Fruit fly (Drosophila melanogaster) whole organism, embryonic: ENCODE measurements around the gene Actn.

Experiments
- Aef1 ChIP-seq: fragments of 200-800 bp; sonication (Bioruptor generic); IDR thresholded peaks from 3 replicates; pipeline ENCODE4 v1.3.6; 2022; ENCODE audit warnings: missing biosample characterization, missing genetic modification characterization
- Asciz ChIP-seq: fragments of 200-800 bp; sonication (Bioruptor generic); optimal IDR thresholded peaks from 2 replicates; lab custom pipeline; 2017; ENCODE audit warnings: missing biosample characterization, mild to moderate bottlenecking, missing genetic modification characterization, missing genetic modification reagents
- Awh ChIP-seq: fragments of 200-800 bp; sonication (Bioruptor generic); IDR thresholded peaks from 2 replicates; pipeline ENCODE4, ENCODE4 v1.3.6; 2022; ENCODE audit warnings: missing biosample characterization, missing genetic modification characterization
- Blimp-1 ChIP-seq: fragments of 200-800 bp; sonication (Bioruptor generic); optimal IDR thresholded peaks from 3 replicates; lab custom pipeline; 2018; ENCODE audit warnings: missing biosample characterization, missing genetic modification characterization, mild to moderate bottlenecking, moderate library complexity, missing genetic modification reagents
- CG10147 ChIP-seq: fragments of 200-800 bp; sonication (Bioruptor generic); optimal IDR thresholded peaks from 2 replicates; lab custom pipeline; 2019; ENCODE audit warnings: missing biosample characterization, mild to moderate bottlenecking, missing genetic modification characterization, moderate library complexity
- CG10209 ChIP-seq: fragments of 200-800 bp; sonication (Bioruptor generic); optimal IDR thresholded peaks from 3 replicates; lab custom pipeline; 2017; ENCODE audit warnings: missing biosample characterization, mild to moderate bottlenecking, missing genetic modification characterization, missing genetic modification reagents
- CG10366 ChIP-seq: fragments of 200-800 bp; sonication (Bioruptor generic); IDR thresholded peaks from 2 replicates; pipeline ENCODE4 v1.3.6; 2022; ENCODE audit warnings: missing biosample characterization, missing genetic modification characterization
- CG12236 ChIP-seq: fragments of 200-800 bp; sonication (Bioruptor generic); optimal IDR thresholded peaks from 2 replicates; lab custom pipeline; 2016; ENCODE audit warnings: missing biosample characterization, missing genetic modification characterization
- CG12391 ChIP-seq: fragments of 200-800 bp; sonication (Bioruptor generic); optimal IDR thresholded peaks from 3 replicates; lab custom pipeline; 2018; ENCODE audit warnings: missing biosample characterization, mild to moderate bottlenecking, missing genetic modification characterization, moderate library complexity
- CG13775 ChIP-seq: fragments of 200-800 bp; sonication (Bioruptor generic); optimal IDR thresholded peaks from 3 replicates; lab custom pipeline; 2017; ENCODE audit warnings: missing biosample characterization, mild to moderate bottlenecking, missing genetic modification characterization
- CG13894 ChIP-seq: fragments of 200-800 bp; sonication (Bioruptor generic); optimal IDR thresholded peaks from 3 replicates; lab custom pipeline; 2018; ENCODE audit warnings: missing biosample characterization, mild to moderate bottlenecking, missing genetic modification characterization, moderate library complexity
- CG14965 ChIP-seq: fragments of 200-800 bp; sonication (Bioruptor generic); optimal IDR thresholded peaks from 2 replicates; lab custom pipeline; 2016; ENCODE audit warnings: missing biosample characterization, missing genetic modification characterization, borderline replicate concordance
- CG15601 ChIP-seq: fragments of 200-800 bp; sonication (Bioruptor generic); optimal IDR thresholded peaks from 3 replicates; lab custom pipeline; 2019; ENCODE audit warnings: missing biosample characterization, mild to moderate bottlenecking, missing genetic modification characterization, moderate library complexity
- CG2202 ChIP-seq: fragments of 200-800 bp; sonication (Bioruptor generic); optimal IDR thresholded peaks from 2 replicates; lab custom pipeline; 2018; ENCODE audit warnings: missing biosample characterization, mild to moderate bottlenecking, missing genetic modification characterization
- CG2712 ChIP-seq: fragments of 200-800 bp; optimal IDR thresholded peaks from 3 replicates; lab custom pipeline; 2019; ENCODE audit warnings: missing biosample characterization, mild to moderate bottlenecking, missing genetic modification characterization, moderate library complexity
- CG3163 ChIP-seq: fragments of 200-800 bp; sonication (Bioruptor generic); optimal IDR thresholded peaks from 3 replicates; lab custom pipeline; 2016; ENCODE audit warnings: missing biosample characterization, missing genetic modification characterization
- CG4404 ChIP-seq: fragments of 200-800 bp; sonication (Bioruptor generic); IDR thresholded peaks from 2 replicates; pipeline ENCODE4 v1.3.6; 2022; ENCODE audit warnings: missing biosample characterization, missing genetic modification characterization
- CG4854 ChIP-seq: fragments of 200-800 bp; sonication (Bioruptor generic); optimal IDR thresholded peaks from 2 replicates; lab custom pipeline; 2016; ENCODE audit warnings: missing biosample characterization, missing genetic modification characterization, inconsistent platforms
- CG8944 ChIP-seq: fragments of 200-800 bp; sonication (Bioruptor generic); optimal IDR thresholded peaks from 3 replicates; lab custom pipeline; 2016; ENCODE audit warnings: missing biosample characterization, missing genetic modification characterization
- D19B ChIP-seq: fragments of 200-800 bp; sonication (Bioruptor generic); optimal IDR thresholded peaks from 2 replicates; lab custom pipeline; 2017; ENCODE audit warnings: missing biosample characterization, mild to moderate bottlenecking, missing genetic modification characterization
- Dfd ChIP-seq, 2 experiments: fragments of >200 bp; optimal IDR thresholded peaks; 2 replicates each; lab custom pipeline; 2017; ENCODE audit warnings: missing biosample characterization in 2 of 2, missing genetic modification characterization in 2 of 2
- Drgx ChIP-seq: fragments of 200-800 bp; sonication (Bioruptor generic); IDR thresholded peaks from 2 replicates; pipeline ENCODE4 v1.3.6; 2022; ENCODE audit warnings: missing biosample characterization, missing genetic modification characterization
- Ets97D ChIP-seq: fragments of 200-800 bp; sonication (Bioruptor generic); optimal IDR thresholded peaks from 3 replicates; lab custom pipeline; 2016; ENCODE audit warnings: missing biosample characterization, missing genetic modification characterization
- Hand ChIP-seq: fragments of 200-800 bp; sonication (Bioruptor generic); optimal IDR thresholded peaks from 2 replicates; lab custom pipeline; 2017; ENCODE audit warnings: mild to moderate bottlenecking, missing biosample characterization, missing genetic modification reagents, missing genetic modification characterization
- Hsf ChIP-seq: fragments of 200-800 bp; sonication (Bioruptor generic); optimal IDR thresholded peaks from 3 replicates; lab custom pipeline; 2016; ENCODE audit warnings: missing biosample characterization, missing genetic modification characterization
- Nf-YA ChIP-seq: fragments of 200-800 bp; sonication (Bioruptor generic); IDR thresholded peaks from 2 replicates; pipeline ENCODE4 v1.3.6; 2022; ENCODE audit warnings: missing biosample characterization, missing genetic modification characterization
- Nf-YB ChIP-seq: fragments of 200-800 bp; sonication (Bioruptor generic); optimal IDR thresholded peaks from 3 replicates; lab custom pipeline; 2019; ENCODE audit warnings: missing biosample characterization, mild to moderate bottlenecking, missing genetic modification characterization, moderate library complexity
- Nf-YC ChIP-seq: fragments of 200-800 bp; optimal IDR thresholded peaks from 3 replicates; lab custom pipeline; 2019; ENCODE audit warnings: missing biosample characterization, mild to moderate bottlenecking, missing genetic modification characterization, moderate library complexity
- NfI ChIP-seq: fragments of 200-800 bp; sonication (Bioruptor generic); optimal IDR thresholded peaks from 3 replicates; lab custom pipeline; 2018; ENCODE audit warnings: missing biosample characterization, mild to moderate bottlenecking, missing genetic modification characterization, moderate library complexity
- Six4 ChIP-seq: fragments of 200-800 bp; sonication (Bioruptor generic); optimal IDR thresholded peaks from 2 replicates; lab custom pipeline; 2016; ENCODE audit warnings: missing biosample characterization, missing genetic modification characterization
- ap ChIP-seq: fragments of 200-800 bp; sonication (Bioruptor generic); IDR thresholded peaks from 2 replicates; pipeline ENCODE4 v1.3.6; 2022; ENCODE audit warnings: missing biosample characterization, missing genetic modification characterization
- cg ChIP-seq: fragments of 200-800 bp; sonication (Bioruptor generic); optimal IDR thresholded peaks from 3 replicates; lab custom pipeline; 2019; ENCODE audit warnings: missing biosample characterization, mild to moderate bottlenecking, missing genetic modification characterization, moderate library complexity
- chinmo ChIP-seq: fragments of 200-800 bp; sonication (Bioruptor generic); IDR thresholded peaks from 4 replicates; pipeline ENCODE4 v1.3.6; 2022; ENCODE audit warnings: missing biosample characterization, missing genetic modification characterization; ENCODE audit not compliant: partially characterized antibody
- crol ChIP-seq: fragments of 200-800 bp; sonication (Bioruptor generic); IDR thresholded peaks from 2 replicates; pipeline ENCODE4 v1.3.6; 2022; ENCODE audit warnings: missing biosample characterization, missing genetic modification characterization
- fd3F ChIP-seq: fragments of 200-800 bp; sonication (Bioruptor generic); optimal IDR thresholded peaks from 2 replicates; lab custom pipeline; 2018; ENCODE audit warnings: missing biosample characterization, mild to moderate bottlenecking, missing genetic modification characterization, moderate library complexity
- fd96Cb ChIP-seq: fragments of 200-800 bp; sonication (Bioruptor generic); optimal IDR thresholded peaks from 2 replicates; lab custom pipeline; 2018; ENCODE audit warnings: missing biosample characterization, mild to moderate bottlenecking, missing genetic modification characterization, moderate library complexity
- hbn ChIP-seq: fragments of 200-800 bp; sonication (Bioruptor generic); IDR thresholded peaks from 2 replicates; pipeline ENCODE4 v1.3.6; 2022; ENCODE audit warnings: missing biosample characterization, missing genetic modification characterization; ENCODE audit not compliant: partially characterized antibody
- kni ChIP-seq: fragments of 200-800 bp; sonication (Bioruptor generic); optimal IDR thresholded peaks from 3 replicates; lab custom pipeline; 2017; ENCODE audit warnings: mild to moderate bottlenecking, missing biosample characterization, missing genetic modification reagents, missing genetic modification characterization
- lab ChIP-seq: fragments of 200-800 bp; sonication (Bioruptor generic); optimal IDR thresholded peaks from 3 replicates; lab custom pipeline; 2017; ENCODE audit warnings: missing biosample characterization, missing genetic modification characterization, mild to moderate bottlenecking, moderate library complexity, missing genetic modification reagents
- lilli ChIP-seq: fragments of 200-800 bp; sonication (Bioruptor generic); optimal IDR thresholded peaks from 3 replicates; lab custom pipeline; 2016; ENCODE audit warnings: missing biosample characterization, missing genetic modification characterization
- pb ChIP-seq: fragments of 200-800 bp; sonication (Bioruptor generic); optimal IDR thresholded peaks from 3 replicates; lab custom pipeline; 2016; ENCODE audit warnings: missing biosample characterization, missing genetic modification characterization
- pita ChIP-seq: fragments of 200-800 bp; sonication (Bioruptor generic); optimal IDR thresholded peaks from 2 replicates; lab custom pipeline; 2017; ENCODE audit warnings: missing biosample characterization, mild to moderate bottlenecking, missing genetic modification characterization
- pum ChIP-seq: fragments of 200-800 bp; sonication (Bioruptor generic); optimal IDR thresholded peaks from 2 replicates; lab custom pipeline; 2016; ENCODE audit warnings: missing biosample characterization, missing genetic modification characterization
- sc ChIP-seq, 3 experiments: fragments of >200 bp in 2 of 3; fragments of 200-800 bp in 1 of 3; sonication (Bioruptor generic) in 1 of 3; optimal IDR thresholded peaks; 2 replicates in 2 of 3; 3 replicates in 1 of 3; lab custom pipeline; 2017; ENCODE audit warnings: mild to moderate bottlenecking in 1 of 3, missing biosample characterization in 1 of 3, missing genetic modification characterization in 1 of 3, missing genetic modification reagents in 1 of 3
- sd ChIP-seq: fragments of 200-800 bp; sonication (Bioruptor generic); optimal IDR thresholded peaks from 3 replicates; lab custom pipeline; 2018; ENCODE audit warnings: missing biosample characterization, mild to moderate bottlenecking, missing genetic modification characterization, moderate library complexity
- slbo ChIP-seq: fragments of 200-800 bp; sonication (Bioruptor generic); IDR thresholded peaks from 2 replicates; pipeline ENCODE4 v1.3.6; 2022; ENCODE audit warnings: missing biosample characterization, missing genetic modification characterization
- tap ChIP-seq: fragments of 200-800 bp; optimal IDR thresholded peaks from 3 replicates; lab custom pipeline; 2019; ENCODE audit warnings: missing biosample characterization, mild to moderate bottlenecking, missing genetic modification characterization, moderate library complexity
- trem ChIP-seq: fragments of 200-800 bp; optimal IDR thresholded peaks from 3 replicates; lab custom pipeline; 2019; ENCODE audit warnings: missing biosample characterization, mild to moderate bottlenecking, missing genetic modification characterization, moderate library complexity
- vfl ChIP-seq: fragments of 200-800 bp; sonication (Bioruptor generic); optimal IDR thresholded peaks from 2 replicates; lab custom pipeline; 2016; ENCODE audit warnings: missing biosample characterization, missing genetic modification characterization

Gene Actn

DNA sequence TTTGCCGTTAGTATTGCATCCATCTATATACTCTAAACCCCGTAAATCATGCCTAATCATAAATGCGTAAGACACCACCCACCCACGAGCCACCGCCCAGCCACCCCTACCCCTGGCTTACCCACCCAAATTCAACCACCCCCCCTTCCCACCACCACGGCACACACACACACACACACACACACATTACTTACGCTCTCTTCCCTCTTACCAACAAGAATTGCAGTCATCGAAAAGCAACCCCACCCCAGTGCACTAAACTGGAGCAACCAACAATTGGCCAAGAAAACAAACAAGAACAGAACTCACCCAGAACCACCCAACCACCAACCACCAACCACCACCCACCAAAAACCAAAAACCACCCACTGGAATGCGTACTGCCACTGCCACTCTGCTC is 47.9 kb downstream of the Actn start:
- TF ChIP-seq Hand: no peak
- peak; percentile 44 for TF ChIP-seq Nf-YC (tag; lab: Kevin White, UChicago)
- peak; percentile 3 for TF ChIP-seq cg (GFP tag; lab: Kevin White, UChicago)
- no peak for TF ChIP-seq NfI (GFP tag; lab: Kevin White, UChicago)
- peak in 1 of 2 experiments; percentile 40 for TF ChIP-seq Dfd (GFP tag; optimal IDR thresholded peaks at IDR 0.05; lab: Kevin White, UChicago)
- TF ChIP-seq CG12391 (tag; lab: Kevin White, UChicago): no peak
- TF ChIP-seq pum (GFP tag; lab: Kevin White, UChicago): no peak
- peak; percentile 61; the same call in 1 of the 2 replicates for TF ChIP-seq crol
- no peak for TF ChIP-seq CG4404 (GFP tag; lab: Robert Waterston, UW)
- TF ChIP-seq CG15601 (tag; lab: Kevin White, UChicago): no peak
- TF ChIP-seq CG4854: no peak
- TF ChIP-seq CG13775: no peak
- TF ChIP-seq CG8944 (GFP tag; lab: Kevin White, UChicago): no peak
- no peak for TF ChIP-seq fd3F
- TF ChIP-seq vfl (GFP tag; lab: Kevin White, UChicago): no peak

- TF ChIP-seq CG12236 (no peak), Drgx (GFP tag; lab: Robert Waterston, UW) (peak; percentile 22; the same call in 1 of the 2 replicates), sc (optimal IDR thresholded peaks at IDR 0.05; lab: Kevin White, UChicago) (no peak), sc (GFP tag; optimal IDR thresholded peaks at IDR 0.05; lab: Kevin White, UChicago) (no peak), lab (GFP tag; lab: Kevin White, UChicago) (peak; percentile 15), slbo (GFP tag; lab: Robert Waterston, UW) (no peak), fd96Cb (tag; lab: Kevin White, UChicago) (no peak), crol (peak; percentile 98), Aef1 (GFP tag; lab: Robert Waterston, UW) (no peak), CG10366 (no peak), lilli (GFP tag; lab: Kevin White, UChicago) (no peak), CG2202 (no peak), kni (GFP tag; lab: Kevin White, UChicago) (peak; percentile 32), Nf-YB (peak; percentile 43), CG4854 (no peak), CG2712 (tag; lab: Kevin White, UChicago) (peak; percentile 3), tap (tag; lab: Kevin White, UChicago) (no peak), hbn (no peak), chinmo (GFP tag; lab: Robert Waterston, UW) (0 out of 4 replicates have a peak, but pooled peaks have one; percentile 47), sd (tag; lab: Kevin White, UChicago) (peak; percentile 12), D19B (GFP tag; lab: Kevin White, UChicago) (no peak), Awh (GFP tag; lab: Robert Waterston, UW) (no peak), CG10147 (GFP tag; lab: Kevin White, UChicago) (no peak), Blimp-1 (peak; percentile 99), Ets97D (no peak), CG14965 (GFP tag; lab: Kevin White, UChicago) (no peak), ap (no peak), CG13894 (tag; lab: Kevin White, UChicago) (no peak), Six4 (GFP tag; lab: Kevin White, UChicago) (no peak), pb (GFP tag; lab: Kevin White, UChicago) (no peak), Nf-YA (GFP tag; lab: Robert Waterston, UW) (no peak), Asciz (GFP tag; lab: Kevin White, UChicago) (no peak), trem (tag; lab: Kevin White, UChicago) (no peak), CG3163 (GFP tag; lab: Kevin White, UChicago) (no peak), pita (GFP tag; lab: Kevin White, UChicago) (no peak), CG10209 (no peak), Hsf (no peak)
Measured at dm6 chrX:1991843-1992242, 50.3 kb downstream of the Actn start.
